Fruit fly (Drosophila melanogaster): ENCODE measurements around the gene nrv1.
A peak's percentile ranks its signal among the peaks of the same experiment; 100 is the strongest.

Gene nrv1

DNA sequence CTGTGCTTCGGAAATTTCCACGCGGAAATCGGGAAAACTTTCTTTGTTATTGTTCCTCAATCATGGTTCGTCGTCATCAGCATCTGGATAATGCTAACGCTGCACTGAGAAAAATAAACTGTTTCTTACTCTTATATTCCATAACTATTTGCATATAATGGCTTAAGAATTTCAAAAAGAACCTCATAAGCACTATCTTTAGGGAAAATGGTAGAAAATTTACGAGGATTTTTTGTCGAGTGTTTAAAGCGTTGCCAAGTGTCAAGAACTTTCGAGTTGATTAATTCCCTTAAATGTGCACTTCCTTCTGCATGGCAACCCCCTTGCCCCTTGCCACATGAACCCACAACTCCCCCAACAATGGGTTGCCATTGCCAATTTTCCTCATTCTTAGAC lies 1.3 kb upstream of the nrv1 start (continued):
- TF ChIP-seq tin (GFP tag; optimal IDR thresholded peaks at IDR 0.05) (peak; percentile 46), eve (GFP tag; optimal IDR thresholded peaks at IDR 0.05) (peak in 1 of 2 experiments; percentile 88), bsh (GFP tag; optimal IDR thresholded peaks at IDR 0.05) (peak in 1 of 2 experiments; percentile 88), jigr1 (GFP tag; IDR thresholded peaks at IDR 0.05) (no peak), CG12659 (GFP tag; optimal IDR thresholded peaks at IDR 0.05) (peak; percentile 8), unpg (GFP tag; optimal IDR thresholded peaks at IDR 0.05) (peak; percentile 77), luna (GFP tag; optimal IDR thresholded peaks at IDR 0.05) (peak; percentile 56), al (GFP tag; IDR thresholded peaks at IDR 0.05) (no peak), prd (optimal IDR thresholded peaks at IDR 0.05) (no peak), prd (GFP tag; IDR thresholded peaks at IDR 0.05) (peak; percentile 50; the same call in 2 of the 3 replicates), CG17359 (tag; optimal IDR thresholded peaks at IDR 0.05) (peak; percentile 68), sna (GFP tag; IDR thresholded peaks at IDR 0.05; ENCODE audit: partially characterized antibody) (no peak), sc (optimal IDR thresholded peaks at IDR 0.05) (no peak), sc (GFP tag; optimal IDR thresholded peaks at IDR 0.05) (peak; percentile 65), tio (GFP tag; optimal IDR thresholded peaks at IDR 0.05) (peak; percentile 57), chif (GFP tag; optimal IDR thresholded peaks at IDR 0.05) (peak; percentile 46 to 81), Lim3 (GFP tag; IDR thresholded peaks at IDR 0.05) (no peak), Fer1 (GFP tag; optimal IDR thresholded peaks at IDR 0.05) (no peak), CG11456 (GFP tag; IDR thresholded peaks at IDR 0.05) (no peak), bcd (GFP tag; optimal IDR thresholded peaks at IDR 0.05) (peak; percentile 52), gsb-n (tag; optimal IDR thresholded peaks at IDR 0.05) (peak; percentile 42), NfI (GFP tag; optimal IDR thresholded peaks at IDR 0.05) (peak; percentile 52), Atf3 (GFP tag; optimal IDR thresholded peaks at IDR 0.05) (peak; percentile 30), bab2 (GFP tag; optimal IDR thresholded peaks at IDR 0.05) (peak; percentile 43), CG9817 (tag; optimal IDR thresholded peaks at IDR 0.05) (peak; percentile 12), tap (tag; optimal IDR thresholded peaks at IDR 0.05) (peak; percentile 18), ems (GFP tag; optimal IDR thresholded peaks at IDR 0.05) (no peak), tx (GFP tag; optimal IDR thresholded peaks at IDR 0.05) (peak; percentile 53), Hr51 (GFP tag; optimal IDR thresholded peaks at IDR 0.05) (peak in 1 of 2 experiments; percentile 63), CG13775 (GFP tag; optimal IDR thresholded peaks at IDR 0.05) (peak; percentile 29), CG17186 (GFP tag; optimal IDR thresholded peaks at IDR 0.05) (peak; percentile 32), hkb (optimal IDR thresholded peaks at IDR 0.05) (no peak), hkb (GFP tag; IDR thresholded peaks at IDR 0.05) (peak; percentile 48; the same call in 1 of the 2 replicates), CG10366 (GFP tag; IDR thresholded peaks at IDR 0.05) (peak; percentile 46), shn (GFP tag; optimal IDR thresholded peaks at IDR 0.05) (peak; percentile 41), Hsf (GFP tag; optimal IDR thresholded peaks at IDR 0.05) (peak; percentile 60), CG17328 (GFP tag; IDR thresholded peaks at IDR 0.05) (peak; percentile 59), CG7745 (tag; optimal IDR thresholded peaks at IDR 0.05) (no peak), fd96Cb (tag; optimal IDR thresholded peaks at IDR 0.05) (peak; percentile 76), Taf1 (GFP tag; IDR thresholded peaks at IDR 0.05) (peak; percentile 37; the same call in 1 of the 2 replicates), CG10267 (tag; optimal IDR thresholded peaks at IDR 0.05) (peak; percentile 31), Nf-YB (GFP tag; optimal IDR thresholded peaks at IDR 0.05) (peak; percentile 19), CG10959 (GFP tag; IDR thresholded peaks at IDR 0.05) (peak; percentile 34), Med (GFP tag) (peak; percentile 90), sens-2 (GFP tag; IDR thresholded peaks at IDR 0.05) (peak; percentile 15; the same call in 1 of the 2 replicates), CG6683 (GFP tag; optimal IDR thresholded peaks at IDR 0.05) (no peak), lov (optimal IDR thresholded peaks at IDR 0.05) (no peak), lov (GFP tag; IDR thresholded peaks at IDR 0.05) (0 out of 3 replicates have a peak, but pooled peaks have one; percentile 59), az2 (GFP tag; optimal IDR thresholded peaks at IDR 0.05) (peak; percentile 69), HLH54F (GFP tag; optimal IDR thresholded peaks at IDR 0.05) (peak; percentile 15), CG10543 (GFP tag; optimal IDR thresholded peaks at IDR 0.05) (no peak)
